Fruit fly (Drosophila melanogaster): Measurements from ENCODE around the gene Ddx56.
A peak's percentile ranks its signal among the peaks of the same experiment; 100 is the strongest.

Ddx56 gene

DNA sequence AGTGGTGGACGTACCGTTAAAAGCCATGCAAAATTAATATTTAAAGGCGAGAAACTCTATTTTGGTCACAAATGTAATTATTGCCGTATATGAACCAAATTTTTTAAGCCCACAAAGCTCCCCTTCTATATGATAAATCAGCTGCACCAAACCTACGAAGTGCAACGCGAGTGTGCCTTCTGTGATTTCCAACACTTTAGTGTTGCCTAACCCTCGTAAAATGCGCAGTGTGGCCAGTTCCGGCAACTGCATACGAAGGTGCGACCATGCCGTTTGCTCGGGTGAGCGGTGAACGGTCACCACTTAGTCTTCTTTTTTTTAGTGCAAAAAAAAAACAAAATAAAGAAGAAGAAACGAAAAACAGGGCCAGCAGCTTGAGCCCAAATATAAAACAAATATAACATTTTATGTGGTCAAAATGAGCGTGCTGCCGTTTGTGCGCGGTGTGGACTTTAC is 48.2 kb downstream of the Ddx56 start, which contains the start of the genes tty and fliI (continued):
- TF ChIP-seq Doc2 (GFP tag; IDR thresholded peaks at IDR 0.05) (peak; percentile 67), jing (GFP tag; optimal IDR thresholded peaks at IDR 0.05) (peak; percentile 56), B-H2 (GFP tag; optimal IDR thresholded peaks at IDR 0.05) (peak; percentile 39), CG14014 (GFP tag; IDR thresholded peaks at IDR 0.05) (peak; percentile 83), Atf6 (GFP tag; IDR thresholded peaks at IDR 0.05) (peak; percentile 85), CG14441 (GFP tag; IDR thresholded peaks at IDR 0.05) (peak; percentile 94), CG6791 (GFP tag; IDR thresholded peaks at IDR 0.05; ENCODE audit: partially characterized antibody) (0 out of 3 replicates have a peak, but pooled peaks have one; percentile 41), CG17359 (tag; optimal IDR thresholded peaks at IDR 0.05) (peak; percentile 90), chn (GFP tag; optimal IDR thresholded peaks at IDR 0.05) (peak; percentile 92), shn (GFP tag; optimal IDR thresholded peaks at IDR 0.05) (peak; percentile 87), grn (GFP tag; optimal IDR thresholded peaks at IDR 0.05) (no peak), odd (GFP tag; optimal IDR thresholded peaks at IDR 0.05) (no peak), phol (tag; optimal IDR thresholded peaks at IDR 0.05) (peak; percentile 78), CG3838 (GFP tag; optimal IDR thresholded peaks at IDR 0.05) (peak; percentile 43), unc-4 (GFP tag; IDR thresholded peaks at IDR 0.05; ENCODE audit: partially characterized antibody) (no peak), CG17829 (tag; optimal IDR thresholded peaks at IDR 0.05) (peak; percentile 66), CG30431 (GFP tag; optimal IDR thresholded peaks at IDR 0.05) (peak; percentile 78), CG12659 (GFP tag; optimal IDR thresholded peaks at IDR 0.05) (peak; percentile 88), bowl (GFP tag; IDR thresholded peaks at IDR 0.05) (peak; percentile 72), CG1602 (GFP tag; optimal IDR thresholded peaks at IDR 0.05) (peak; percentile 80), CG4730 (GFP tag; IDR thresholded peaks at IDR 0.05) (peak; percentile 87), CG16813 (GFP tag; IDR thresholded peaks at IDR 0.05; ENCODE audit: partially characterized antibody) (peak; percentile 52; the same call in 2 of the 3 replicates), CG8290 (GFP tag; optimal IDR thresholded peaks at IDR 0.05) (peak; percentile 78), CG8290 (tag; optimal IDR thresholded peaks at IDR 0.05) (peak; percentile 7 to 86), CG6175 (GFP tag; IDR thresholded peaks at IDR 0.05) (peak; percentile 73), cato (GFP tag; optimal IDR thresholded peaks at IDR 0.05; ENCODE audit: borderline replicate concordance) (peak; percentile 42), trh (GFP tag; optimal IDR thresholded peaks at IDR 0.05) (peak; percentile 10), Sry-δ (GFP tag; optimal IDR thresholded peaks at IDR 0.05) (peak; percentile 61), zen (tag; optimal IDR thresholded peaks at IDR 0.05) (peak; percentile 51), zfh2 (GFP tag; optimal IDR thresholded peaks at IDR 0.05) (peak; percentile 90), CG8478 (optimal IDR thresholded peaks at IDR 0.05) (no peak), grau (tag; optimal IDR thresholded peaks at IDR 0.05) (peak; percentile 75), zf30C (GFP tag; optimal IDR thresholded peaks at IDR 0.05) (no peak), CG4617 (GFP tag; optimal IDR thresholded peaks at IDR 0.05; ENCODE audit: borderline replicate concordance) (peak; percentile 63), CHES-1-like (GFP tag; optimal IDR thresholded peaks at IDR 0.05) (peak; percentile 85), slbo (GFP tag; IDR thresholded peaks at IDR 0.05) (peak; percentile 95), CG10654 (GFP tag; optimal IDR thresholded peaks at IDR 0.05) (peak; percentile 78), tap (tag; optimal IDR thresholded peaks at IDR 0.05) (peak; percentile 60), CG2875 (GFP tag; optimal IDR thresholded peaks at IDR 0.05) (peak; percentile 43), CG15514 (GFP tag; optimal IDR thresholded peaks at IDR 0.05) (peak; percentile 79), Rx (GFP tag; IDR thresholded peaks at IDR 0.05) (peak; percentile 90), pb (GFP tag; optimal IDR thresholded peaks at IDR 0.05) (peak; percentile 75), cg (GFP tag; optimal IDR thresholded peaks at IDR 0.05) (no peak), CG32772 (GFP tag; IDR thresholded peaks at IDR 0.05) (peak; percentile 93), pfk (GFP tag; optimal IDR thresholded peaks at IDR 0.05) (peak; percentile 33), CG4360 (GFP tag; IDR thresholded peaks at IDR 0.05) (0 out of 2 replicates have a peak, but pooled peaks have one; percentile 5), Elba2 (GFP tag; optimal IDR thresholded peaks at IDR 0.05) (no peak), hbn (GFP tag; IDR thresholded peaks at IDR 0.05; ENCODE audit: partially characterized antibody) (0 out of 2 replicates have a peak, but pooled peaks have one; percentile 17), CG13123 (GFP tag; optimal IDR thresholded peaks at IDR 0.05) (peak; percentile 60), Blimp-1 (GFP tag; optimal IDR thresholded peaks at IDR 0.05) (peak; percentile 60), tna (GFP tag; IDR thresholded peaks at IDR 0.05; ENCODE audit: partially characterized antibody) (no peak)
